Worm (Caenorhabditis elegans) whole organism, midembryonic: ENCODE data around the gene B0416.4.

Experiments used
- T22C8.4 ChIP-seq: fragments of 200-800 bp; sonication (Bioruptor generic); IDR thresholded peaks from 2 replicates; pipeline ENCODE4 v1.3.6; 2022; ENCODE audit warnings: missing genetic modification characterization, missing compliant biosample characterization
- cog-1 ChIP-seq: sonication (generic microtip); optimal IDR thresholded peaks from 2 replicates; lab custom pipeline; 2016; ENCODE audit warnings: missing genetic modification characterization, missing compliant biosample characterization
- flt-1 ChIP-seq: fragments of 200-800 bp; sonication (Bioruptor generic); IDR thresholded peaks from 2 replicates; pipeline ENCODE4 v1.3.6; 2022; ENCODE audit warnings: missing genetic modification characterization, missing compliant biosample characterization
- klf-2 ChIP-seq: fragments of 200-800 bp; sonication (Bioruptor generic); conservative IDR thresholded peaks from 2 replicates; pipeline ENCODE4 v1.3.6; 2022; ENCODE audit warnings: missing genetic modification reagents, missing genetic modification characterization, missing compliant biosample characterization
- med-1 ChIP-seq: sonication (generic microtip); optimal IDR thresholded peaks from 2 replicates; lab custom pipeline; 2017; ENCODE audit warnings: missing genetic modification characterization, mild to moderate bottlenecking, missing compliant biosample characterization, antibody characterized with exemption, missing genetic modification reagents; ENCODE audit not compliant: insufficient read depth
- ref-1 ChIP-seq: fragments of 200-800 bp; sonication (Bioruptor generic); conservative IDR thresholded peaks from 2 replicates; pipeline ENCODE4 v1.3.6; 2022; ENCODE audit warnings: missing genetic modification reagents, missing genetic modification characterization, missing compliant biosample characterization
- tab-1 ChIP-seq: fragments of 200-800 bp; sonication (Bioruptor generic); IDR thresholded peaks from 2 replicates; pipeline ENCODE4 v1.3.6; 2022; ENCODE audit warnings: missing genetic modification characterization, missing compliant biosample characterization
- ztf-23 ChIP-seq: fragments of 200-800 bp; sonication (Bioruptor generic); IDR thresholded peaks from 2 replicates; pipeline ENCODE4 v1.3.6; 2022; ENCODE audit warnings: missing genetic modification reagents, missing genetic modification characterization, missing compliant biosample characterization
- ztf-29 ChIP-seq: fragments of 200-800 bp; sonication (Bioruptor generic); IDR thresholded peaks from 2 replicates; pipeline ENCODE4 v1.3.6; 2022; ENCODE audit warnings: missing genetic modification reagents, missing genetic modification characterization, missing compliant biosample characterization

B0416.4 gene

DNA sequence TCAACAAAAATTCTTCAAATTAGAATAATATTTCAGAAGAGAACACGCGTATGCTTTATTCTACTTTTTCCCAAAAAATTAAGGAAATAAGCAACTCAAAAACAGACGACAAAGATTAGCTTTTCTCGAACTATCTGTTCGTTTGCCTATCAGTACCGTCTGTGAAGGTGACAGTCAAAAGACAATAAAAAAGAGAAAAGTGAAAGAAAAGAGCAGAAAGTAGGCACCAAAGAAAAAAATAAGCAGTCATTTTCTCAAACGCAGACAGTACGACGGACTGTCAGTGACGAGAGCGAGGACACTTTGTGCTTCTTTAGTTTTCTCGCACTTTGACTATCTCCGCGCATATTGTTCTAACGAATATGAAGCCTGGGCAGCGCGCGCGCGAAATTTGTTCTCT lies 12.2 kb upstream of the B0416.4 start:
- TF ChIP-seq ztf-29 (no peak), T22C8.4 (GFP tag; lab: Robert Waterston, UW) (no peak), klf-2 (GFP tag; lab: Robert Waterston, UW) (no peak), med-1 (GFP tag; lab: Kevin White, UChicago) (no peak), tab-1 (no peak), cog-1 (tag; lab: Kevin White, UChicago) (no peak), ztf-23 (GFP tag; lab: Robert Waterston, UW) (no peak), ref-1 (GFP tag; lab: Robert Waterston, UW) (no peak), flt-1 (GFP tag; lab: Robert Waterston, UW) (no peak)

DNA sequence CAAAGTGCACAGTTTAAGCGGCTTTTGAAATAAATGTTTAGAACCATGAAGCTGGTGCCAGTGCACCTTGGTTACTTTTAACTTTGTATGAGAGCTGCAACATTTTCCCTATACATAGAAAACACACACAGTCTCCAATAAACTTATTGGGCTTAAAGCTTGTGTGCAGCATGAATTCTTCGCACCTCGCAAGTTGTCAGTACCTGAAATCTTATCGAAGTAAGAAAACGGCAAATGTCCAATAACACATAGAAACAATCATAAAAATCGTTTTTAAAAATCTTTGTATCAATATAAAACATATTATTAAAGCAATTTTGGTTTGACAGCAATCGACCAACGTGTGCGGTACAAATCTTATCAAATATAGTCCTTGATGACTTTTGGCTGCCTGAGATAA lies 10.4 kb upstream of the B0416.4 start:
- TF ChIP-seq ztf-23 (GFP tag; lab: Robert Waterston, UW) (no peak), klf-2 (GFP tag; lab: Robert Waterston, UW) (no peak), flt-1 (GFP tag; lab: Robert Waterston, UW) (no peak), T22C8.4 (GFP tag; lab: Robert Waterston, UW) (no peak), ztf-29 (no peak), cog-1 (tag; lab: Kevin White, UChicago) (no peak), ref-1 (GFP tag; lab: Robert Waterston, UW) (no peak), med-1 (GFP tag; lab: Kevin White, UChicago) (no peak), tab-1 (no peak)

DNA sequence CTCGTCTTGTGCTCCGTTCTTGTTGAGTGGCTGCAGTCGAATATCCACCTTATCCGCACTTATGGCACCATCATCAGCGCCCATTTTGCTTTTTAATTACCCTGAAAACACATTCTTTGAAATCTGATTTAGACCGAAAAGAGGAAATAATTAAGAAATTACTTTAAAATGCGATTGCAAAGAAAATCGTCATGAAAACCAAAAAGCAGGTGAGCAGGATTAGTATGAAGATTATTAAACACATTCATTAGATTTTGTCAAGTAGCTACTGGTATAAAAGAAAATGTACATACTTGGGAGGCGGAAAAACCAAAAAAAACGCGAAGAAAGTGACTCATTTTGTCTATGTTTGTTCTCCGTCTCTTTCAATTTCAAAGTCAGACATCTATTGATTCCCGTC lies 8.0 kb upstream of the B0416.4 start, which contains the start of gene B0416.5:
Gene B0416.5, minus strand, starts transcription at position 101 of the 400 bp plus-strand sequence.
- TF ChIP-seq ztf-29 (no peak), ztf-23 (GFP tag; lab: Robert Waterston, UW) (no peak), tab-1 (no peak), T22C8.4 (GFP tag; lab: Robert Waterston, UW) (no peak), med-1 (GFP tag; lab: Kevin White, UChicago) (no peak), ref-1 (GFP tag; lab: Robert Waterston, UW) (no peak), klf-2 (GFP tag; lab: Robert Waterston, UW) (no peak), cog-1 (tag; lab: Kevin White, UChicago) (no peak), flt-1 (GFP tag; lab: Robert Waterston, UW) (no peak)

DNA sequence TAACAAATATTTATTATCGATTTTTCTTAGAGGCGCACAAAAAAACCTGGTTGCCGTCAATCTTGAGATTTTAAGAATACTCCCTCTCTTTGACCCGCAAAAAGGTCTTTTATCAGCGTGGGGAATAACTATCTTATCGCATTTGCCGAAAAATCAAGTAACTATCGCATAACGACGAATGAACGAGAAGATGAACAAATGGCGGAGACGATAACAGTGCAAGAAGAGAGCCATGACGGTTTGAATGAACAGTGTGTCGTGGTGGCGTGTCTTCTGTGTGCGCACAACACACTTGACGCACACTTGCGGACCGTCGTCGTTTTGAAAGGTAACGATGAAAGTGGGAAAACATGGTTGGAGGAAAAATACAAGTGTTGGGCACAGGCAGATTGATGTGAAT lies 6.9 kb upstream of the B0416.4 start:
- TF ChIP-seq flt-1 (GFP tag; lab: Robert Waterston, UW) (no peak), ztf-23 (GFP tag; lab: Robert Waterston, UW) (no peak), ref-1 (GFP tag; lab: Robert Waterston, UW) (no peak), ztf-29 (no peak), med-1 (GFP tag; lab: Kevin White, UChicago) (no peak), klf-2 (GFP tag; lab: Robert Waterston, UW) (no peak), tab-1 (no peak), T22C8.4 (GFP tag; lab: Robert Waterston, UW) (no peak), cog-1 (tag; lab: Kevin White, UChicago) (no peak)

DNA sequence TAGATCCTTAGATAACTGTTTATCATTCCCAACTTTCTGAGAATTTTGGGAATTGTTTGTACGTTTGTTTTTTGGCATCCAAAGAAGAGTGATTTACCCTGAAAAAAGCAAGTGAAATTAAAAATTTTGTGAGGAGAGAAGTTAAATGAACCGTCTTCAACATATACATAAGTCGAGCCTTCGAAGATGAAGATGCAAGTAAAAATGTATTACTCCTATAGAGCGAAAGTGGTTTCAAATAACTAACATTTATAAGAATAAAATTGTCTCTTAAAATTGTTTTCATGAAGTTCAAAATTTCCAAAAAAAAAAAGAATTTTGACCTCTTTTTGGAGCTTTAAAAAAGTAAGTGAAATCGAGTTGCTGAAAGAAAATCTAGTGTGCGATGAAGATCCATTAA lies 4.2 kb upstream of the B0416.4 start, which contains the start of gene B0416.10:
Gene B0416.10, minus strand, starts transcription at position 101 of the 400 bp plus-strand sequence.
- no peak for TF ChIP-seq klf-2 (GFP tag; lab: Robert Waterston, UW)
- no peak for TF ChIP-seq flt-1 (GFP tag; lab: Robert Waterston, UW)
- no peak for TF ChIP-seq T22C8.4 (GFP tag; lab: Robert Waterston, UW)
- no peak for TF ChIP-seq med-1 (GFP tag; lab: Kevin White, UChicago)
- no peak for TF ChIP-seq tab-1
- TF ChIP-seq cog-1 (tag; lab: Kevin White, UChicago): no peak

DNA sequence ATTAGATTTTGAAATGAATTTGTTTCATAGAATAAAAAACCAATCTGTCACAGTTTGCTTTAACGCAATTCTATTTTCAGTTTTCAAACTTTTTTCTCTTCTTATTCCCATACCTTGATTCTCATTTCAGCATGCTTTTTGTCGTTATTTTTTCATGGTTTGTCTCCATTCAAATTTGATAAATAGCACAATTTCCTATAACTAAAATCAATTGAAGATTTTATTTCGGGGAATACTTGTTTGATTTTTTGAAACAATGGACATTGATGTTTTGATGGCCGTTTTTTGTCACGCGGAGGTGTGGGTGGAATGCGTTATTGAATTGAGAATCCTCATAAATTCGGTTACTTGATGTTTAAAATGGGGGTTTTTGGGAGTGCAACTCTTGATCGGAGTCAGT lies 4.3 kb downstream of the B0416.4 start, which contains the start of gene B0416.11:
Gene B0416.11, minus strand, starts transcription at position 101 of the 400 bp plus-strand sequence.
- TF ChIP-seq klf-2 (GFP tag; lab: Robert Waterston, UW): no peak
- no peak for TF ChIP-seq med-1 (GFP tag; lab: Kevin White, UChicago)
- TF ChIP-seq tab-1: no peak
- TF ChIP-seq cog-1 (tag; lab: Kevin White, UChicago): no peak
- TF ChIP-seq T22C8.4 (GFP tag; lab: Robert Waterston, UW): no peak
- TF ChIP-seq ztf-29: no peak

DNA sequence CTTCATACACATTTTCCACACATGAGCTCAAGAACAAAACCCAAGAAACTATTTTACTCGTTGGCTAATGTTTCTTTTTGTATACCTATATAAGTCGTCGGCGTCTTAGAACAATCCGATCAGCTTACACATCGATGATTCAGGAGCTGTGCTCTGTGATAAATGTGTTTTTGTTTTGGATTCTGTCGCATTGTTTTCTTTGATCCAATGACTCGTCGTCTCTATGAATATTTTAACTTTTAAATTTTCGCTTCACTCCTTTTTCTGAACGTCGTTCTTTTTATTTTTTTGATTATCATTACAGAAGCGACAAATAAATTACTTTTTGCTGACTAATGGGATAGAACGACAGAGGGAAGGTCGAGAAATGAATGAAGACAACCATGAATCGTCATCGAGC lies 12.6 kb downstream of the B0416.4 start, which contains the start of gene B0416.3:
Gene B0416.3, plus strand, starts transcription at position 301 of the 400 bp plus-strand sequence.
- TF ChIP-seq cog-1 (tag; lab: Kevin White, UChicago): no peak
- TF ChIP-seq flt-1 (GFP tag; lab: Robert Waterston, UW): no peak
- TF ChIP-seq ztf-23 (GFP tag; lab: Robert Waterston, UW): no peak
- no peak for TF ChIP-seq klf-2 (GFP tag; lab: Robert Waterston, UW)
- no peak for TF ChIP-seq med-1 (GFP tag; lab: Kevin White, UChicago)
- TF ChIP-seq ztf-29: no peak
- TF ChIP-seq T22C8.4 (GFP tag; lab: Robert Waterston, UW): no peak
- no peak for TF ChIP-seq tab-1
- no peak for TF ChIP-seq ref-1 (GFP tag; lab: Robert Waterston, UW)

DNA sequence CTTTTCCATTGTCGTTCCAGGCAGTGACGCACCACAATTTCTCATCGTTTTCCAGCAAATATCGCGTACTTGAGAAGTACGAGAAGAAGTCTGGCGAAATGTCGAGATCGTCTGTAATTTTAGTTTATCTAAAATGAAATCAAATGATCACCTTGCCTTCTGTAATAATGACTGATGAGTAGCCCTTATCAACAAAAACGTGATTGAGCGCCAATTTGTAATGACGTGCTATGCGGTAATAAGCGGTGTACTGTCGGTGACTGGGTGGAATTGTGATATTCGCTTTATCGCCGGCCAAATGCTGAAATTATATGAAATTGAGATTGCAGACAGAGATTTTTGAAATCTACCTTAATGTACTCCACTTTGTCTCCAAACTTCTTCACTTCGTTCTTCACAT lies 16.7 kb downstream of the B0416.4 start:
- TF ChIP-seq klf-2 (GFP tag; lab: Robert Waterston, UW) (no peak), tab-1 (no peak), T22C8.4 (GFP tag; lab: Robert Waterston, UW) (no peak), ref-1 (GFP tag; lab: Robert Waterston, UW) (no peak), flt-1 (GFP tag; lab: Robert Waterston, UW) (no peak), ztf-23 (GFP tag; lab: Robert Waterston, UW) (no peak), med-1 (GFP tag; lab: Kevin White, UChicago) (no peak), ztf-29 (no peak), cog-1 (tag; lab: Kevin White, UChicago) (no peak)

DNA sequence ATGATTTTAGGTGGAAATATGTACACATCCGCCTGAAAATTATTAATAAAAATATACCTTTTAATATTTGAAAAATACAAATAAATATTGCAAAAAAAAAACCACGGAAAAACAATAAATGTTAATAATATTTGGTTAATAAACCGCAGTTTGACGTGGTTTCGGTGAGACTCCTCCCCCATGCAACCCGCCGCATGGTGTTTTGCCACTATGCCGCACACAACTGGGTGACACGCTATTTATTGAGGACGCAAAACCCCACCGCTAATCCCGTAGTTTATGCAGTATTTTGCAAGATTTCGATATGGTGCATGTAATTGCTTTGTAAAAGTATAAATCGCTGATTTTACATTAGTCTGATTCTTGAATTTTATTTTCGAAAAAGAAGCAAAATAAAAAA lies 17.8 kb downstream of the B0416.4 start, which contains the start of gene gly-13:
Gene gly-13, minus strand, starts transcription at position 32 of the 400 bp plus-strand sequence.
- TF ChIP-seq T22C8.4 (GFP tag; lab: Robert Waterston, UW) (no peak; the same call in 1 of the 2 replicates), ref-1 (GFP tag; lab: Robert Waterston, UW) (0 out of 2 replicates have a peak, but pooled peaks have one; percentile 36), ztf-23 (GFP tag; lab: Robert Waterston, UW) (peak; percentile 86), ztf-29 (no peak), med-1 (GFP tag; lab: Kevin White, UChicago) (peak; percentile 87), klf-2 (GFP tag; lab: Robert Waterston, UW) (peak; percentile 70; the same call in 1 of the 2 replicates), tab-1 (peak; percentile 82; the same call in 1 of the 2 replicates), flt-1 (GFP tag; lab: Robert Waterston, UW) (peak; percentile 87), cog-1 (tag; lab: Kevin White, UChicago) (peak; percentile 72)
